Fruit fly (Drosophila melanogaster) Kc167 (cell line): ENCODE results near the gene cysu.

Experiments
- Myc ChIP-seq: fragments of >200 bp; optimal IDR thresholded peaks from 2 replicates; lab custom pipeline; 2017; ENCODE audit warnings: missing external identifiers
- Sin3A ChIP-seq: fragments of >200 bp; optimal IDR thresholded peaks from 2 replicates; lab custom pipeline; 2018; ENCODE audit warnings: missing external identifiers
- h ChIP-seq: fragments of >200 bp; optimal IDR thresholded peaks from 3 replicates; lab custom pipeline; 2018; ENCODE audit warnings: missing external identifiers
- insv ChIP-seq: fragments of >200 bp; optimal IDR thresholded peaks from 3 replicates; lab custom pipeline; 2018; ENCODE audit warnings: missing external identifiers
- psq ChIP-seq: fragments of >200 bp; optimal IDR thresholded peaks from 2 replicates; lab custom pipeline; 2017; ENCODE audit warnings: missing external identifiers
- ttk ChIP-seq: sonication (Bioruptor generic); optimal IDR thresholded peaks from 2 replicates; lab custom pipeline; 2017; ENCODE audit warnings: missing external identifiers

cysu gene

dm6 chr3R:17415439-17415838 is 10.1 kb upstream of the cysu start, which contains the start of gene CG5866:
Gene CG5866 (plus strand): TSS chr3R:17415739.
- TF ChIP-seq h (lab: Kevin White, UChicago) (no peak), Myc (no peak), Sin3A (lab: Kevin White, UChicago) (no peak), insv (lab: Kevin White, UChicago) (no peak), psq (lab: Kevin White, UChicago) (no peak), ttk (no peak)

dm6 chr3R:17417167-17417566 is 8.4 kb upstream of the cysu start, which contains the start of gene CG33333:
Gene CG33333 (plus strand): TSS chr3R:17417467.
- TF ChIP-seq Sin3A (lab: Kevin White, UChicago) (no peak), insv (lab: Kevin White, UChicago) (no peak), ttk (no peak), h (lab: Kevin White, UChicago) (no peak), psq (lab: Kevin White, UChicago) (no peak), Myc (no peak)

- TF ChIP-seq h (lab: Kevin White, UChicago), result no peak
- TF ChIP-seq insv (lab: Kevin White, UChicago), result no peak
- TF ChIP-seq Myc, result no peak
- TF ChIP-seq Sin3A (lab: Kevin White, UChicago), result no peak
- no peak for TF ChIP-seq ttk
Measured at dm6 chr3R:17418459-17418858, 7.1 kb upstream of the cysu start, which contains the start of gene CG42834. Gene CG42834 (plus strand): TSS chr3R:17418759.

dm6 chr3R:17420338-17420737 is 5.2 kb upstream of the cysu start, which contains the start of gene CG42835:
Gene CG42835 (plus strand): TSS chr3R:17420638.
- TF ChIP-seq h (lab: Kevin White, UChicago) (no peak), Myc (no peak), psq (lab: Kevin White, UChicago) (no peak)

- TF ChIP-seq psq (lab: Kevin White, UChicago) (no peak), ttk (no peak), h (lab: Kevin White, UChicago) (no peak), Myc (no peak), insv (lab: Kevin White, UChicago) (no peak), Sin3A (lab: Kevin White, UChicago) (no peak)
Measured at dm6 chr3R:17422102-17422501, 3.5 kb upstream of the cysu start, which contains the start of gene CG14332. Gene CG14332 (minus strand): TSS chr3R:17422202.

dm6 chr3R:17426265-17426664 is 697 bp downstream of the cysu start:
- TF ChIP-seq psq (lab: Kevin White, UChicago) (no peak), Myc (no peak), h (lab: Kevin White, UChicago) (no peak), ttk (no peak), Sin3A (lab: Kevin White, UChicago) (no peak), insv (lab: Kevin White, UChicago) (no peak)

DNA sequence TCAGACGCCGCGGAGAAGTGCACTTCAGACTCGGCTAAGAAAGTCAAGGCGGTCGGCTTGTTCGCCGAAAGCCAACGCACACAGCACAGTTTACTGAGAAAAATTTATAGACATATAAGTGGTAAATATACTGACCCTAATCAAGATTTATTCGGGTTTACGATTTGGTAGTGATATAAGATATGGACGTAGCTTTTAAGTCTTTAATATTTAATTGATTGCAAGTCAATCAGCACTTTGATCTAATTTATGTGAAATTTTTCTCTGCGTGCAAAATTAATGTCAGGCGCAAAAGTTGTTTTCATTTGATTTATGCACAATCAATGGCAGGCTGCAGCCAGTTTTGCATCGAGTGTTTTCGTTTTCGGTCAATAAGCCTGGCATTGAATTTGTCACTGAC is 4.9 kb downstream of the cysu start:
- TF ChIP-seq ttk, result no peak
- no peak for TF ChIP-seq insv (lab: Kevin White, UChicago)
- no peak for TF ChIP-seq Myc
- no peak for TF ChIP-seq Sin3A (lab: Kevin White, UChicago)
- TF ChIP-seq psq (lab: Kevin White, UChicago), result no peak
- no peak for TF ChIP-seq h (lab: Kevin White, UChicago)

DNA sequence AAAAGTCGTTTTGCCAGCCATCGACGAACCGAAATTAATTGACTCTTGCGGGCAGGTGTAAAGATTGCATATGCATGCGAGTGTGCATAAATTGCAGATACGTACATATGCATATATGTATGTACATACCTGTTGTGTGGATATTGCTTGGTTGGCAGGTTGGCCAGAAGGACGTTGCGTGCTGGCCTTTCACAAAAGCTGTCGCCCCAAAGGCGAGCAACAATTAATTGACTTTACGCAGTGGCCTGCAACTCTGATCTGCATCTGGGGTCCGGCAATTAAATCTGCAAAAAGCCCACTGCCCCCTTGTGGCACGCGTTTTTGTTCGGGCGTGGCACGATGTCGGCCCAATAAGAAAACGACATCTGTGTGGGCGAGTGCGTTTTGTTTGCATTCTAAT is 7.5 kb downstream of the cysu start:
- TF ChIP-seq Myc, result no peak
- no peak for TF ChIP-seq Sin3A (lab: Kevin White, UChicago)
- TF ChIP-seq insv (lab: Kevin White, UChicago), result no peak
- no peak for TF ChIP-seq ttk
- TF ChIP-seq h (lab: Kevin White, UChicago), result no peak
- TF ChIP-seq psq (lab: Kevin White, UChicago), result no peak

DNA sequence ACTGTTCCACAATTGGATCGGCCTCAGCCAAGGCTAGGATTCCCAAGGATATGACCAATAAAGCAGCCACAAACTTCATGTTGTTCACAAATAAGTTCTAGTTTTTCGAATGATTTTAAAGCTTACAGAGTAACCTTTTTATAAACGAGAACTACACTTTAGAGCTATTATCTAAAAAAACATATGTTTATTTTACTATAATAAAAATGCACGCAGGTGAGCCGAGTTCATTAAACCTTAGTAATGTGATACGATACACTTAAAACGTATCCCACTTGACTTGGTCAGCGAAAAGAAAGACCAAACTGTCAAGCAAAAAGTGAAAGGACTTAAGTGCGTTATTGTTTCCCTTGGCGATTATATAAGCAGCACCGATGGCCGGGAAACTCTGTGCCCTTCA is 8.8 kb downstream of the cysu start, which contains the start of gene CG44090:
Gene CG44090, minus strand, starts transcription at position 101 of the 400 bp plus-strand sequence.
- TF ChIP-seq insv (lab: Kevin White, UChicago), result no peak
- no peak for TF ChIP-seq h (lab: Kevin White, UChicago)
- TF ChIP-seq Sin3A (lab: Kevin White, UChicago), result no peak
- no peak for TF ChIP-seq ttk
- TF ChIP-seq Myc, result no peak
- TF ChIP-seq psq (lab: Kevin White, UChicago), result no peak

DNA sequence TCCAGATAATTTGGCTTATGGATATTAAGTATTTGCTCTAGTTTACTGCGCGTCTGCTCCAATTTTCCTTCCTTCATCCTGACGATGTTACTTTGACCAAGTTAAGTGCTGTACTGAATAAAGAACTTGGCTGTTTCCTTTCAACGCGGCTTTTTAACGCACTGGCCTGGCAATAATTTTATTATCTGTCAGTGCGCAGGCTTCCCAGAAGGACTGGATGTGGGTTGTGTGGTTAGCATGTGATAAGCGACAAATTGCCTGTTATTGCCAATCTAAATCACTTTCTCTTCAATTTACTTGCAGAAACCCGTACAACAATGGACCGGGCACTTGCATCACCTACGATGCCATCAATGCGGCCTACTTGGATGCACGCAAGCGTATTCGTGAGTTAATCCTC is 15.1 kb downstream of the cysu start, which contains the start of gene CG14331:
Gene CG14331, minus strand, starts transcription at position 101 of the 400 bp plus-strand sequence.
- TF ChIP-seq ttk, result no peak
- no peak for TF ChIP-seq Myc
- TF ChIP-seq h (lab: Kevin White, UChicago), result no peak
- TF ChIP-seq insv (lab: Kevin White, UChicago), result no peak
- no peak for TF ChIP-seq Sin3A (lab: Kevin White, UChicago)

DNA sequence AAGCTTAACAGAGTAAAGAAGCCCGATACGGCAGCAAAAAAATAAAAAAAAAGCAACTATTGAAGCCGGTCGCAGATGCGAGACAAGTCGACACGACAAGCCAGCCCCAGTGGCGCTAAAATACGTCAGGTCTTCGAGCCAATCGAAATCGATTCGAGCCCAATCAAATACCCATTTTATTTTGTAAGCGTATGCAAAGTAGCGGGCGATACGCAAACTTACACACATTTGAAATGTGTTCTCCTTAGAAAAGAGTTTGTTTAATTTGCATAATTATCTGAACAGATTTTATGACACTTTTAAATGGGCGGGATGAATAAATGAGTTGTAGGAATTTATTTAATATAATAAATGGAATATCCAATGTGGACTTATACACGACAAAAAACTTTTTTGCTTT is 22.0 kb downstream of the cysu start:
- TF ChIP-seq psq (lab: Kevin White, UChicago), result no peak
- no peak for TF ChIP-seq insv (lab: Kevin White, UChicago)
- TF ChIP-seq Myc, result no peak
- TF ChIP-seq Sin3A (lab: Kevin White, UChicago), result no peak
- no peak for TF ChIP-seq ttk
- no peak for TF ChIP-seq h (lab: Kevin White, UChicago)

dm6 chr3R:17448758-17449157 is 23.2 kb downstream of the cysu start, which contains the start of gene Eh:
Gene Eh (minus strand): TSS chr3R:17448858.
- no peak for TF ChIP-seq Myc
- no peak for TF ChIP-seq psq (lab: Kevin White, UChicago)
- TF ChIP-seq insv (lab: Kevin White, UChicago), result no peak
- TF ChIP-seq Sin3A (lab: Kevin White, UChicago), result no peak
- TF ChIP-seq ttk, result no peak
- no peak for TF ChIP-seq h (lab: Kevin White, UChicago)

- TF ChIP-seq h (lab: Kevin White, UChicago), result no peak
- TF ChIP-seq ttk, result no peak
- TF ChIP-seq Sin3A (lab: Kevin White, UChicago), result no peak
- TF ChIP-seq psq (lab: Kevin White, UChicago), result no peak
- TF ChIP-seq Myc, result no peak
- no peak for TF ChIP-seq insv (lab: Kevin White, UChicago)
Measured at dm6 chr3R:17449402-17449801, 23.8 kb downstream of the cysu start.
